Worm (Caenorhabditis elegans): ENCODE data around the gene sdhb-1.
A peak's percentile ranks its signal among the peaks of the same experiment; 100 is the strongest.

sdhb-1 gene

DNA sequence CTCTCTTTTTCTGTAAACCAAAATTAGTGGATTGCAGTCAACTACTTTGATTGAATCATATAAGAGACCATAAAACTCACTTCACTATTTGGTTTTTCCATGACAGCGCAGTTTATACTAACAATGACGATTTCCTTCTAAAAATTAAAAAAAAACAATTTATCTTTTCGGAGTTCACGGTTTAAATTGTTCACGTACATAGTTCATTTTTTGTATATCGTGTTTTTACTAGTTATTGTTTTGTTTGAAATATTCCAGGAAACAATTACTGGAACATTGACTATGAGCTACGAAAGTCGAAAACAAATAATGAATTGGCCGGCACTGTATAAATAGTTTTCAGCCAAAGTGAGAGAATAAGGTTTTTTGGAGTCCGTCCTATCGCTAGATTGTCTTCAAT is 40.2 kb upstream of the sdhb-1 start, which contains the start of gene lido-17:
Gene lido-17 (minus strand): TSS at position 101 of the 400 bp plus-strand sequence.
- TF ChIP-seq rnt-1 (tag; optimal IDR thresholded peaks at IDR 0.05) (no peak), nhr-71 (tag; optimal IDR thresholded peaks at IDR 0.05) (no peak), tlp-1 (tag; optimal IDR thresholded peaks at IDR 0.05) (no peak), ztf-11 (tag; optimal IDR thresholded peaks at IDR 0.05) (no peak), fkh-10 (GFP tag; optimal IDR thresholded peaks at IDR 0.05) (no peak), nhr-12 (tag; optimal IDR thresholded peaks at IDR 0.05) (no peak)

DNA sequence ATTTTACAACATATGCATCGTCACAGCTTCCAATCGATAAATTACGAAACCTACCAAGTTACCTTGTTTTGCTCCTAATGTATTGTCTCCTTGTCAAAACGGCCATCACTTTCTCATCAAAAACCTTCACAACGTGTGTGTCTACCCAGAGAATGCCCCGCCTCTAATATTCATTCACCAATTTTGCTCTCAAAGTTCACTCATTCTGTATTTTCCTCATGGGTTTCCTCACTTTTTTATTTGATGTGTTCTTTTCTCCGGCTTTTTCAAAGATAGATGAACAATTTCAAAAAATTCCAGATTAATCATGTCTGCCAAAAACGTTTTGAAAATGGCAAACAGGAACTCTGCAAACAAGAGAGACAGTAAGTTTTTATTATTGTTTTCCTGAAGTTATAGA is 32.7 kb upstream of the sdhb-1 start, which contains the start of gene C06C3.7:
Gene C06C3.7 (plus strand): TSS at position 301 of the 400 bp plus-strand sequence.
- TF ChIP-seq ztf-4 (tag; optimal IDR thresholded peaks at IDR 0.05) (no peak), nhr-11 (tag; optimal IDR thresholded peaks at IDR 0.05) (no peak), ceh-90 (tag; optimal IDR thresholded peaks at IDR 0.05) (no peak), egl-27 (tag; optimal IDR thresholded peaks at IDR 0.05) (no peak), C34B4.2 (tag; optimal IDR thresholded peaks at IDR 0.05) (no peak), elt-3 (tag; optimal IDR thresholded peaks at IDR 0.05) (no peak), dpl-1 (GFP tag; optimal IDR thresholded peaks at IDR 0.05) (no peak), ama-1 (optimal IDR thresholded peaks at IDR 0.05) (no peak), swsn-7 (tag; optimal IDR thresholded peaks at IDR 0.05) (no peak), grh-1 (GFP tag; IDR thresholded peaks at IDR 0.05) (no peak), xbp-1 (tag; optimal IDR thresholded peaks at IDR 0.05) (no peak), elt-2 (tag; optimal IDR thresholded peaks at IDR 0.05) (no peak), alr-1 (tag; optimal IDR thresholded peaks at IDR 0.05; ENCODE audit: borderline replicate concordance) (no peak), vab-15 (tag; optimal IDR thresholded peaks at IDR 0.05) (no peak), ceh-88 (GFP tag; IDR thresholded peaks at IDR 0.05) (no peak), fkh-8 (tag; optimal IDR thresholded peaks at IDR 0.05) (no peak), tbx-2 (tag; optimal IDR thresholded peaks at IDR 0.05) (no peak)

DNA sequence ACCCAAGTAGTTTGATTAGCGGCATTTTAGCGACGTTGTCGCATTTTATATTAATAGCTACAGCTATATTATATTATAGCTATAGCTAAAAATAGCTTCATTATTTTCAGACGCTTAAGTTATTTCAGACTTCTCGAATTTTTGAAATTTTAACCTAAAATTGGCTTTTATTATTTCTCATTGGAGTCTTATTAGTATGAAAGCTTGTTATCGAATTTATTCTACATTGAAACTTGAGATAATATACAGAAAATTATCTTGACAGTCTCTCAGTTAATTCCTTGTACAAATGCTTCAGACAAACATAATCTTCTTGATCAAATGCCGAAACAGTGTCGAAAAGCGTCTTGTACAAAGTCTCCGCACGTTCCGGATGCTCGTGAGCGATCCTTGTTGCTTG is 27.3 kb upstream of the sdhb-1 start, which contains the start of gene srh-48:
Gene srh-48 (plus strand): TSS at position 301 of the 400 bp plus-strand sequence.
- no peak for TF ChIP-seq ceh-88 (GFP tag; IDR thresholded peaks at IDR 0.05)
- no peak for TF ChIP-seq lin-39 (tag; optimal IDR thresholded peaks at IDR 0.05)
- no peak for TF ChIP-seq hpl-2 (GFP tag; optimal IDR thresholded peaks at IDR 0.05)
- no peak for TF ChIP-seq mab-9 (GFP tag; IDR thresholded peaks at IDR 0.05)
- no peak for TF ChIP-seq pag-3 (tag; optimal IDR thresholded peaks at IDR 0.05; ENCODE audit: borderline replicate concordance, insufficient read depth)
- no peak for TF ChIP-seq ceh-90 (tag; optimal IDR thresholded peaks at IDR 0.05)

DNA sequence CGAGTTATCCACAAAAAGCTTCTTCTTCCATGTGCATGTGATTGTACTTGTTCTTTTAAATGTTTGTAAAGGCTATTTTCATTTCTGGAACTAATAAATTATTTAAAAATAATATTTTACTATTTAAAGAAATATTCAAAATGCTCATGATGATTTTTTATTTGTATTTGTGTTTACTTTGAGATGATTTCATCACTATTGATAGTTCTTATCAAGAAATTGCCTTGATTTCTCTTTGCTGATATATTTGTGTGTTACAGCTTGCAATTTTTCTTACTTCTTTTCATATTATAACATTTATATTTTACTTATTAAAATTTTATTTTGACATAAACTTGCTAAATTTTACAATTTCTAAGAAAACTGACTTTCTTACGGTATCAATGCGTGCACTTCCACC is 25.6 kb upstream of the sdhb-1 start:
- TF ChIP-seq grh-1 (GFP tag; IDR thresholded peaks at IDR 0.05): no peak
- TF ChIP-seq ceh-8 (GFP tag; optimal IDR thresholded peaks at IDR 0.05): no peak
- TF ChIP-seq lin-13 (GFP tag; optimal IDR thresholded peaks at IDR 0.05): no peak
- no peak for TF ChIP-seq skn-1 (tag; optimal IDR thresholded peaks at IDR 0.05)
- peak; percentile 20 for TF ChIP-seq elt-2 (tag; optimal IDR thresholded peaks at IDR 0.05)

DNA sequence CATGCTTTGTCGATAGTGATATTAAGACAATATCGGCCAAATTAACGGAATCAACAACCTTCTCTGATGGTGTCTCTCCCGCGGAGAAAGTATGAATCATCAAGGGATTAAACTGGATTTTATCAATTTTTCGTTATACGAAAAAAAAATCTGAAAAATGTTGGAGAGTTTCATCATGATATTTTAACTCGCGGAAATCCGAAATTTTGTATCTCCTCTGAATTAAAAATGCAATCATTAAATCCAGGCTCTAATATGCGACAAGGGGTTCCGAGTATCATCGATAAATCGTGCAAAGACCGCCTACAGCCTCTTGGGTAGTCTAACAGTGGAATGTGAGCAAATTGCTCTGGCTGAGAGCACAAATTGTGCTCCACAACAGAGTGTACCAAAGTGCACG is 24.6 kb upstream of the sdhb-1 start, which contains the start of gene C06C3.10:
Gene C06C3.10 (minus strand): TSS at position 101 of the 400 bp plus-strand sequence.
- no peak for TF ChIP-seq lsy-2 (tag; optimal IDR thresholded peaks at IDR 0.05)
- TF ChIP-seq egl-13 (tag; optimal IDR thresholded peaks at IDR 0.05): no peak
- no peak for TF ChIP-seq snpc-4 (tag; optimal IDR thresholded peaks at IDR 0.05)
- no peak for TF ChIP-seq swsn-7 (tag; optimal IDR thresholded peaks at IDR 0.05)
- no peak for TF ChIP-seq lin-39 (tag; optimal IDR thresholded peaks at IDR 0.05)
- TF ChIP-seq ceh-88 (GFP tag; IDR thresholded peaks at IDR 0.05): no peak
- TF ChIP-seq mab-9 (GFP tag; IDR thresholded peaks at IDR 0.05): no peak
- no peak for TF ChIP-seq dpl-1 (GFP tag; optimal IDR thresholded peaks at IDR 0.05)
- no peak for TF ChIP-seq C04F5.9 (tag; optimal IDR thresholded peaks at IDR 0.05)
- no peak for TF ChIP-seq pqm-1 (tag; optimal IDR thresholded peaks at IDR 0.05)
- TF ChIP-seq fkh-4 (tag; optimal IDR thresholded peaks at IDR 0.05; ENCODE audit: borderline replicate concordance): no peak
- TF ChIP-seq tbx-2 (tag; optimal IDR thresholded peaks at IDR 0.05): no peak
